Fruit fly (Drosophila melanogaster): Measurements from ENCODE around the gene CG8369.

Gene CG8369

dm6 chr3R:8856242-8856641, 34.4 kb downstream of the CG8369 start:
- TF ChIP-seq noc (tag; optimal IDR thresholded peaks at IDR 0.05) = no peak

- no peak for TF ChIP-seq noc (tag; optimal IDR thresholded peaks at IDR 0.05)
Measured at dm6 chr3R:8857496-8858255, 35.9 kb downstream of the CG8369 start.

dm6 chr3R:8859264-8859663, 37.5 kb downstream of the CG8369 start:
- TF ChIP-seq noc (tag; optimal IDR thresholded peaks at IDR 0.05) = no peak

DNA sequence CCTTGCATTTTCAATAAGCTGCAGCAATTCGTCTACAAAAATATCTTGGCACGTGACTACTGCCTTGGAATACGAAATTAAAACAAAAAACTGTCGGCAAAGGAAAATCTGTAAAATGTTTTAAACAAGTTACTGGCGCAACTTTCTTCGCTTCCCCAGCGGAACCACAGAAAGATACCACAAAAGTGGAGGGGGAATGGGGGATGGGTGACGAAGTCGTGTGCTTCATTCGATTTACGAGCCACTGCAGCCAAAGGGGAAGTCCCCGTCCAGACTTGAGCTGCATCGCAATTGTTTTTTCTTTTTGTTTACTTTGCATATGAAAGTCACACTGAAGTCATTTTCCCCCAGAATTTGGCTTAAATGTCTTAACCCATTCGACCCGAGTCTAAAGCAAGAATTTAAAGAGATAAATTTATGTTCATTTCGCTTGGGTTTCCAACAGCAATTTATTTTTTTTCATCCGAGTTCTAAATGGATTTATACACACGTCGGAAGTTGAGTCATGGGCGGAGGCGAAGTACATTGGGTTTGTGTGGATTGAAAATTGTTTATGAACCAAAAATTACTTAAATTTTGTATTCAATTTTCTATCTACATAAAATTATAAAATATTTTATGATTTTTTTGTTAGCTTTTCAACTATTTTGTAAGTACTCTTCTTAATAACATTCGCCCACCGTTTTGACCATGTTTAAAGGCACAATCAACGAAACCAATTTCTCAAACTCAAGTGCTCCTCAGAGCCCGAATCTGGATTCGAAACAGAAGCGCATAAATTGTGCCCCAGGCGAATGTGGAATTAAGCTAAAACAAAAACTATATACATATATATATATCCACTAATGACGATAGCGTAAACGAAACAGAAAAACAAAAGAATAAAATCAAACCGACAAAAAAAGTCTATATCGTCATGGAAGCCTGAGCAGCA, 38.6 kb downstream of the CG8369 start:
- no peak for TF ChIP-seq noc (tag; optimal IDR thresholded peaks at IDR 0.05)

DNA sequence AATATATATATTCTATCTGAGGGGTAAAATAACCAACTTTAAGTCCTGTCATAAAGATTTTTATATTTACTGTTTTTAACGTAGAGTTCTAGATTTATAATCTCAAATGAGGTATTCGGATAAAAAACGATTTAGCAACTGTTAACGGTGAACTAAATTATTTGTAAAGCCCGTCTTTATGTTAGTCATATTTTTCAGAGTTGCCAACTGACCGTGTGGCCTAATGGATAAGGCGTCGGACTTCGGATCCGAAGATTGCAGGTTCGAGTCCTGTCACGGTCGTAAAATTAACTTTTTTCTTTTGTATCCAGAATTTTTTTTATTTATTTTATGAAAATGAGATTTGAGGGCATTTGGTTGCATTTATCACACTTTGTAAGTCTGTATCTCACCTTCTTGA, 39.9 kb downstream of the CG8369 start:
- no peak for TF ChIP-seq noc (tag; optimal IDR thresholded peaks at IDR 0.05)

DNA sequence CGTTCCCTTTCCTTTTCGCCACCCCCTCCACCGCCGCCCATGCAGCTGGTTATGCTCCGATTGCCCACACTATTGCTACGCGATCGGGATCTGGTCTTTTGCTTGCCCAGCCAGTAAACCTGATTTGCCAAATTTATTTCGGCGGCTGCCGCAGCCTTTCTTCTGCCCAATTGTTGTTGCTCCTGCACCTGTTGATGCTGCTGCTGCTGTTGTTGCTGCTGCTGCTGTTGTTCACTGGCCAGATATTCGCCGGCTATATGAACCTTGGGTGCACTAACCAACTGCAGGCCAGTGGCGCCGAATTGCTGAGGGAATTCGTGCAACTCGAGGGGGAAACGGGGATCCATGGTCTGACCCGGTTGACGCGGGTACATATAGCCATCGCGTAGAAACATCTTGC, 40.4 kb downstream of the CG8369 start:
- TF ChIP-seq noc (tag; optimal IDR thresholded peaks at IDR 0.05) = no peak

- no peak for TF ChIP-seq noc (tag; optimal IDR thresholded peaks at IDR 0.05)
Measured at dm6 chr3R:8862662-8863082, 40.9 kb downstream of the CG8369 start.

- TF ChIP-seq noc (tag; optimal IDR thresholded peaks at IDR 0.05) = no peak
Measured at dm6 chr3R:8863094-8863865, 41.5 kb downstream of the CG8369 start.

- no peak for TF ChIP-seq noc (tag; optimal IDR thresholded peaks at IDR 0.05)
Measured at dm6 chr3R:8865031-8865430, 43.2 kb downstream of the CG8369 start.

- peak; percentile 35 for TF ChIP-seq noc (tag; optimal IDR thresholded peaks at IDR 0.05)
Measured at dm6 chr3R:8867325-8868104, 45.7 kb downstream of the CG8369 start.

Data from whole organism, larva.